Worm (Caenorhabditis elegans) whole organism, L2 larva: ENCODE measurements around the gene lact-4.

ENCODE experiments used
- C34F6.9 ChIP-seq: fragments of 150-350 bp; optimal IDR thresholded peaks from 2 replicates; lab custom pipeline; 2014; ENCODE audit warnings: missing biosample characterization, missing genetic modification characterization
- F13H6.1 ChIP-seq: sonication (generic microtip); optimal IDR thresholded peaks from 2 replicates; lab custom pipeline; 2016; ENCODE audit warnings: missing genetic modification characterization, missing compliant biosample characterization
- R02D3.7 ChIP-seq: fragments of 150-350 bp; optimal IDR thresholded peaks from 2 replicates; lab custom pipeline; 2014; ENCODE audit warnings: missing biosample characterization, missing genetic modification characterization
- Y55F3AM.14 ChIP-seq: fragments of 200-800 bp; sonication (Bioruptor generic); optimal IDR thresholded peaks from 2 replicates; lab custom pipeline; 2018; ENCODE audit warnings: mild to moderate bottlenecking, missing genetic modification characterization, missing compliant biosample characterization
- blmp-1 ChIP-seq: sonication (generic microtip); optimal IDR thresholded peaks from 2 replicates; lab custom pipeline; 2017; ENCODE audit warnings: missing genetic modification characterization, mild to moderate bottlenecking, missing compliant biosample characterization, antibody characterized with exemption, moderate library complexity; ENCODE audit not compliant: insufficient read depth
- crh-2 ChIP-seq: sonication (generic microtip); optimal IDR thresholded peaks from 2 replicates; lab custom pipeline; 2017; ENCODE audit warnings: missing biosample characterization, missing genetic modification characterization
- dmd-4 ChIP-seq: sonication (generic microtip); optimal IDR thresholded peaks from 2 replicates; lab custom pipeline; 2017; ENCODE audit warnings: missing biosample characterization, missing genetic modification characterization
- egl-27 ChIP-seq: sonication (generic microtip); optimal IDR thresholded peaks from 3 replicates; lab custom pipeline; 2017; ENCODE audit warnings: missing biosample characterization, missing genetic modification reagents, missing genetic modification characterization
- elt-3 ChIP-seq: sonication (generic microtip); optimal IDR thresholded peaks from 2 replicates; lab custom pipeline; 2017; ENCODE audit warnings: missing biosample characterization, missing genetic modification characterization
- fos-1 ChIP-seq: fragments of 150-350 bp; optimal IDR thresholded peaks from 2 replicates; lab custom pipeline; 2014; ENCODE audit warnings: missing biosample characterization, missing genetic modification characterization
- gmeb-1 ChIP-seq: fragments of 150-350 bp; optimal IDR thresholded peaks from 2 replicates; lab custom pipeline; 2014; ENCODE audit warnings: missing biosample characterization, missing genetic modification characterization
- lin-39 ChIP-seq: fragments of 150-350 bp; optimal IDR thresholded peaks from 2 replicates; lab custom pipeline; 2014; ENCODE audit warnings: missing biosample characterization, missing genetic modification reagents, missing genetic modification characterization
- lsy-2 ChIP-seq, 2 experiments: fragments of 150-350 bp in 1 of 2; sonication (generic microtip) in 1 of 2; optimal IDR thresholded peaks; 2 replicates each; lab custom pipeline; 2014 to 2017; ENCODE audit warnings: missing biosample characterization in 2 of 2, missing genetic modification characterization in 2 of 2
- mab-5 ChIP-seq: fragments of 150-350 bp; optimal IDR thresholded peaks from 2 replicates; lab custom pipeline; 2014; ENCODE audit warnings: missing biosample characterization, missing genetic modification characterization
- mbf-1 ChIP-seq: sonication (generic microtip); optimal IDR thresholded peaks from 2 replicates; lab custom pipeline; 2017; ENCODE audit warnings: missing biosample characterization, missing genetic modification characterization
- nhr-11 ChIP-seq: fragments of 150-350 bp; optimal IDR thresholded peaks from 2 replicates; lab custom pipeline; 2014; ENCODE audit warnings: missing biosample characterization, missing genetic modification characterization
- nhr-129 ChIP-seq: fragments of 150-350 bp; optimal IDR thresholded peaks from 2 replicates; lab custom pipeline; 2014; ENCODE audit warnings: missing biosample characterization, missing genetic modification characterization
- nhr-21 ChIP-seq: fragments of 150-350 bp; optimal IDR thresholded peaks from 2 replicates; lab custom pipeline; 2014; ENCODE audit warnings: missing biosample characterization, missing genetic modification characterization
- nhr-237 ChIP-seq: fragments of 150-350 bp; optimal IDR thresholded peaks from 2 replicates; lab custom pipeline; 2014; ENCODE audit warnings: missing biosample characterization, missing genetic modification characterization
- nhr-25 ChIP-seq: fragments of 150-350 bp; sonication (generic microtip); optimal IDR thresholded peaks from 3 replicates; lab custom pipeline; 2014; ENCODE audit warnings: missing biosample characterization, missing genetic modification characterization
- nhr-6 ChIP-seq: fragments of 150-350 bp; optimal IDR thresholded peaks from 2 replicates; lab custom pipeline; 2014; ENCODE audit warnings: missing biosample characterization, missing genetic modification characterization
- peb-1 ChIP-seq: fragments of 150-350 bp; optimal IDR thresholded peaks from 2 replicates; lab custom pipeline; 2014; ENCODE audit warnings: missing biosample characterization, missing genetic modification characterization
- sma-3 ChIP-seq: sonication (generic microtip); optimal IDR thresholded peaks from 2 replicates; lab custom pipeline; 2016; ENCODE audit warnings: missing genetic modification reagents, missing genetic modification characterization, missing compliant biosample characterization
- sma-9 ChIP-seq, 2 experiments: fragments of 150-350 bp in 1 of 2; sonication (generic microtip) in 1 of 2; optimal IDR thresholded peaks; 2 replicates each; lab custom pipeline; 2014 to 2016; ENCODE audit warnings: missing genetic modification characterization in 2 of 2, mild to moderate bottlenecking in 1 of 2, missing biosample characterization in 1 of 2, missing compliant biosample characterization in 1 of 2, missing genetic modification reagents in 1 of 2, moderate library complexity in 1 of 2
- snpc-4 ChIP-seq: fragments of 150-350 bp; optimal IDR thresholded peaks from 2 replicates; lab custom pipeline; 2014; ENCODE audit warnings: missing biosample characterization, missing genetic modification characterization
- unc-55 ChIP-seq: fragments of 150-350 bp; sonication (generic microtip); optimal IDR thresholded peaks from 3 replicates; lab custom pipeline; 2014; ENCODE audit warnings: missing biosample characterization, missing genetic modification reagents, missing genetic modification characterization
- unc-62 ChIP-seq: fragments of 150-350 bp; optimal IDR thresholded peaks from 2 replicates; lab custom pipeline; 2014; ENCODE audit warnings: missing biosample characterization, missing genetic modification reagents, missing genetic modification characterization
- ztf-1 ChIP-seq: fragments of 200-800 bp; sonication (Bioruptor generic); conservative IDR thresholded peaks from 2 replicates; pipeline ENCODE4 v1.3.6; 2022; ENCODE audit warnings: missing genetic modification characterization, missing compliant biosample characterization
- ztf-11 ChIP-seq: sonication (generic microtip); optimal IDR thresholded peaks from 2 replicates; lab custom pipeline; 2017; ENCODE audit warnings: missing biosample characterization, missing genetic modification characterization
- ztf-4 ChIP-seq: fragments of 150-350 bp; optimal IDR thresholded peaks from 2 replicates; lab custom pipeline; 2014; ENCODE audit warnings: missing biosample characterization, missing genetic modification characterization

Gene lact-4

ce11 chrII:8499021-8499420 lies 18.7 kb upstream of the lact-4 start:
- peak; percentile 71 for TF ChIP-seq F13H6.1 (tag; lab: Kevin White, UChicago)
- TF ChIP-seq C34F6.9: peak; percentile 34
- TF ChIP-seq unc-62 (GFP tag; lab: Kevin White, UChicago): no peak
- peak; percentile 35 for TF ChIP-seq sma-9 (GFP tag; optimal IDR thresholded peaks at IDR 0.05; lab: Kevin White, UChicago)
- TF ChIP-seq sma-9 (tag; optimal IDR thresholded peaks at IDR 0.05; lab: Kevin White, UChicago): no peak
- TF ChIP-seq nhr-129 (tag; lab: Kevin White, UChicago): peak; percentile 50
- no peak for TF ChIP-seq unc-55 (GFP tag; lab: Kevin White, UChicago)

ce11 chrII:8498173-8498572 lies 17.9 kb upstream of the lact-4 start:
- TF ChIP-seq unc-55 (GFP tag; lab: Kevin White, UChicago) (no peak), R02D3.7 (tag; lab: Kevin White, UChicago) (no peak), dmd-4 (tag; lab: Kevin White, UChicago) (no peak), peb-1 (tag; lab: Kevin White, UChicago) (no peak)

- TF ChIP-seq lsy-2 (tag; optimal IDR thresholded peaks at IDR 0.05; lab: Kevin White, UChicago) (peak in 1 of 2 experiments; percentile 0), nhr-129 (tag; lab: Kevin White, UChicago) (peak; percentile 20), elt-3 (tag; lab: Kevin White, UChicago) (no peak), sma-9 (GFP tag; optimal IDR thresholded peaks at IDR 0.05; lab: Kevin White, UChicago) (peak; percentile 17), sma-9 (tag; optimal IDR thresholded peaks at IDR 0.05; lab: Kevin White, UChicago) (no peak)
These were observed 15.9 kb upstream of the lact-4 start for ce11 chrII:8496184-8496583.

- no peak for TF ChIP-seq sma-3 (GFP tag; lab: Kevin White, UChicago)
- no peak for TF ChIP-seq egl-27
- peak; percentile 75 for TF ChIP-seq blmp-1 (tag; lab: Kevin White, UChicago)
These were observed 14.0 kb upstream of the lact-4 start, which contains the start of gene M05D6.9 for ce11 chrII:8494228-8494717. M05D6.9 (plus strand) TSS chrII:8494278.

ce11 chrII:8488123-8488522 lies 7.8 kb upstream of the lact-4 start:
- TF ChIP-seq snpc-4 (tag; lab: Kevin White, UChicago) (no peak), ztf-1 (GFP tag; lab: Robert Waterston, UW) (no peak), mab-5 (tag; lab: Kevin White, UChicago) (no peak), Y55F3AM.14 (GFP tag; lab: Kevin White, UChicago) (no peak), sma-9 (GFP tag; optimal IDR thresholded peaks at IDR 0.05; lab: Kevin White, UChicago) (no peak), sma-9 (tag; optimal IDR thresholded peaks at IDR 0.05; lab: Kevin White, UChicago) (no peak), ztf-4 (no peak), dmd-4 (tag; lab: Kevin White, UChicago) (no peak), nhr-237 (tag; lab: Kevin White, UChicago) (no peak)

ce11 chrII:8485603-8486002 lies 5.3 kb upstream of the lact-4 start, which contains the start of gene gbh-2:
gbh-2 (plus strand) TSS chrII:8485879.
- TF ChIP-seq nhr-129 (tag; lab: Kevin White, UChicago) (peak; percentile 93), ztf-11 (tag; lab: Kevin White, UChicago) (no peak), nhr-6 (tag; lab: Kevin White, UChicago) (peak; percentile 24), fos-1 (peak; percentile 73), gmeb-1 (tag; lab: Kevin White, UChicago) (peak; percentile 48), unc-55 (GFP tag; lab: Kevin White, UChicago) (no peak), nhr-25 (peak; percentile 92), sma-9 (GFP tag; optimal IDR thresholded peaks at IDR 0.05; lab: Kevin White, UChicago) (peak; percentile 89), sma-9 (tag; optimal IDR thresholded peaks at IDR 0.05; lab: Kevin White, UChicago) (no peak), F13H6.1 (tag; lab: Kevin White, UChicago) (peak; percentile 19), lsy-2 (tag; optimal IDR thresholded peaks at IDR 0.05; lab: Kevin White, UChicago) (peak in 1 of 2 experiments; percentile 3), nhr-11 (tag; lab: Kevin White, UChicago) (no peak), mbf-1 (tag; lab: Kevin White, UChicago) (no peak), blmp-1 (tag; lab: Kevin White, UChicago) (peak; percentile 57), lin-39 (tag; lab: Kevin White, UChicago) (no peak), crh-2 (tag; lab: Kevin White, UChicago) (peak; percentile 86), sma-3 (GFP tag; lab: Kevin White, UChicago) (peak; percentile 64), nhr-21 (tag; lab: Kevin White, UChicago) (peak; percentile 80)
